Fruit fly (Drosophila melanogaster) S2 (cell line): Measurements from ENCODE around the gene Tango10.

Experiments used
- CG8478 ChIP-seq: fragments of >200 bp; optimal IDR thresholded peaks from 2 replicates; lab custom pipeline; 2018
- CTCF ChIP-seq, 2 experiments: fragments of >200 bp; optimal IDR thresholded peaks; 2 replicates each; lab custom pipeline; 2018

- TF ChIP-seq CTCF (optimal IDR thresholded peaks at IDR 0.05; lab: Kevin White, UChicago), result no peak
- TF ChIP-seq CG8478 (lab: Kevin White, UChicago), result no peak
These were observed 11.6 kb downstream of the Tango10 start, which contains the start of gene inaF-C for dm6 chrX:11731665-11732064.
